Fruit fly (Drosophila melanogaster) whole organism, embryonic: Measurements from ENCODE around the gene CG6923.

Experiments used
- Awh ChIP-seq: fragments of 200-800 bp; sonication (Bioruptor generic); IDR thresholded peaks from 2 replicates; pipeline ENCODE4, ENCODE4 v1.3.6; 2022; ENCODE audit warnings: missing biosample characterization, missing genetic modification characterization
- BtbVII ChIP-seq: fragments of 200-800 bp; sonication (Bioruptor generic); optimal IDR thresholded peaks from 3 replicates; lab custom pipeline; 2017; ENCODE audit warnings: missing biosample characterization, mild to moderate bottlenecking, missing genetic modification characterization
- CG10321 ChIP-seq: fragments of 200-800 bp; sonication (Bioruptor generic); IDR thresholded peaks from 2 replicates; pipeline ENCODE4 v1.3.6; 2022; ENCODE audit warnings: missing biosample characterization, missing genetic modification characterization
- CG11504 ChIP-seq: fragments of 200-800 bp; sonication (Bioruptor generic); optimal IDR thresholded peaks from 3 replicates; lab custom pipeline; 2019; ENCODE audit warnings: missing biosample characterization, mild to moderate bottlenecking, missing genetic modification characterization, moderate library complexity
- CG12769 ChIP-seq: fragments of 200-800 bp; sonication (Bioruptor generic); optimal IDR thresholded peaks from 2 replicates; lab custom pipeline; 2019; ENCODE audit warnings: missing biosample characterization, mild to moderate bottlenecking, missing genetic modification characterization, moderate library complexity
- CG13123 ChIP-seq: fragments of 200-800 bp; sonication (Bioruptor generic); optimal IDR thresholded peaks from 2 replicates; lab custom pipeline; 2016; ENCODE audit warnings: missing biosample characterization, missing genetic modification characterization
- CG13287 ChIP-seq: fragments of 200-800 bp; sonication (Bioruptor generic); IDR thresholded peaks from 2 replicates; pipeline ENCODE4 v1.3.6; 2022; ENCODE audit warnings: missing biosample characterization, missing genetic modification characterization; ENCODE audit not compliant: partially characterized antibody
- CG15479 ChIP-seq: fragments of 200-800 bp; sonication (Bioruptor generic); optimal IDR thresholded peaks from 3 replicates; lab custom pipeline; 2019; ENCODE audit warnings: missing biosample characterization, mild to moderate bottlenecking, missing genetic modification characterization, moderate library complexity
- CG17361 ChIP-seq: fragments of 200-800 bp; sonication (Bioruptor generic); IDR thresholded peaks from 3 replicates; pipeline ENCODE4 v1.3.6; 2022; ENCODE audit warnings: missing biosample characterization, missing genetic modification characterization
- CG17385 ChIP-seq: fragments of 200-800 bp; sonication (Bioruptor generic); optimal IDR thresholded peaks from 3 replicates; lab custom pipeline; 2018; ENCODE audit warnings: missing biosample characterization, mild to moderate bottlenecking, missing genetic modification characterization
- CG1832 ChIP-seq: fragments of 200-800 bp; sonication (Bioruptor generic); optimal IDR thresholded peaks from 2 replicates; lab custom pipeline; 2017; ENCODE audit warnings: missing biosample characterization, mild to moderate bottlenecking, missing genetic modification characterization, inconsistent platforms
- CG31224 ChIP-seq: fragments of 200-800 bp; sonication (Bioruptor generic); IDR thresholded peaks from 2 replicates; pipeline ENCODE4 v1.3.6; 2022; ENCODE audit warnings: missing biosample characterization, missing genetic modification characterization
- CG3281 ChIP-seq: fragments of 200-800 bp; sonication (Bioruptor generic); optimal IDR thresholded peaks from 3 replicates; lab custom pipeline; 2017; ENCODE audit warnings: missing biosample characterization, mild to moderate bottlenecking, missing genetic modification characterization
- CG6175 ChIP-seq: fragments of 200-800 bp; sonication (Bioruptor generic); IDR thresholded peaks from 3 replicates; pipeline ENCODE4 v1.3.6; 2022; ENCODE audit warnings: missing biosample characterization, missing genetic modification characterization
- CG6654 ChIP-seq: fragments of 200-800 bp; sonication (Bioruptor generic); optimal IDR thresholded peaks from 2 replicates; lab custom pipeline; 2017; ENCODE audit warnings: missing biosample characterization, mild to moderate bottlenecking, missing genetic modification characterization
- CG7556 ChIP-seq: fragments of 200-800 bp; sonication (Bioruptor generic); optimal IDR thresholded peaks from 2 replicates; lab custom pipeline; 2017; ENCODE audit warnings: missing biosample characterization, mild to moderate bottlenecking, missing genetic modification characterization
- CG7928 ChIP-seq: fragments of 200-800 bp; sonication (Bioruptor generic); optimal IDR thresholded peaks from 2 replicates; lab custom pipeline; 2017; ENCODE audit warnings: missing biosample characterization, mild to moderate bottlenecking, missing genetic modification characterization
- CG7987 ChIP-seq: fragments of 200-800 bp; sonication (Bioruptor generic); optimal IDR thresholded peaks from 2 replicates; lab custom pipeline; 2018; ENCODE audit warnings: missing biosample characterization, mild to moderate bottlenecking, missing genetic modification characterization, moderate library complexity
- CG8359 ChIP-seq: fragments of 200-800 bp; sonication (Bioruptor generic); optimal IDR thresholded peaks from 2 replicates; lab custom pipeline; 2017; ENCODE audit warnings: missing biosample characterization, mild to moderate bottlenecking, missing genetic modification characterization, borderline replicate concordance
- CG9437 ChIP-seq: fragments of 200-800 bp; sonication (Bioruptor generic); optimal IDR thresholded peaks from 2 replicates; lab custom pipeline; 2018; ENCODE audit warnings: missing biosample characterization, mild to moderate bottlenecking, missing genetic modification characterization
- CG9727 ChIP-seq: fragments of 200-800 bp; sonication (Bioruptor generic); optimal IDR thresholded peaks from 3 replicates; lab custom pipeline; 2017; ENCODE audit warnings: missing biosample characterization, mild to moderate bottlenecking, missing genetic modification characterization
- CrebB ChIP-seq: fragments of 200-800 bp; sonication (Bioruptor generic); optimal IDR thresholded peaks from 3 replicates; lab custom pipeline; 2018; ENCODE audit warnings: missing biosample characterization, mild to moderate bottlenecking, missing genetic modification characterization
- Dek ChIP-seq: fragments of 200-800 bp; sonication (Bioruptor generic); optimal IDR thresholded peaks from 3 replicates; lab custom pipeline; 2019; ENCODE audit warnings: missing biosample characterization, mild to moderate bottlenecking, missing genetic modification characterization, moderate library complexity
- E2f1 ChIP-seq: fragments of 200-800 bp; sonication (Bioruptor generic); IDR thresholded peaks from 2 replicates; pipeline ENCODE4 v1.3.6; 2022; ENCODE audit warnings: missing biosample characterization, missing genetic modification characterization
- Ets65A ChIP-seq: fragments of 200-800 bp; sonication (Bioruptor generic); peaks from one replicate; lab custom pipeline; 2016; ENCODE audit warnings: missing biosample characterization, missing genetic modification characterization
- Fer1 ChIP-seq: fragments of 200-800 bp; sonication (Bioruptor generic); optimal IDR thresholded peaks from 2 replicates; lab custom pipeline; 2017; ENCODE audit warnings: missing biosample characterization, mild to moderate bottlenecking, missing genetic modification characterization
- HHEX ChIP-seq: fragments of 200-800 bp; sonication (Bioruptor generic); optimal IDR thresholded peaks from 3 replicates; lab custom pipeline; 2017; ENCODE audit warnings: missing biosample characterization, mild to moderate bottlenecking, missing genetic modification characterization, missing genetic modification reagents
- Hr51 ChIP-seq, 2 experiments: fragments of 200-800 bp; sonication (Bioruptor generic); optimal IDR thresholded peaks; 2 replicates in 1 of 2; 3 replicates in 1 of 2; lab custom pipeline; 2016 to 2018; ENCODE audit warnings: missing biosample characterization in 2 of 2, missing genetic modification characterization in 2 of 2, mild to moderate bottlenecking in 1 of 2, moderate library complexity in 1 of 2
- Kr ChIP-seq: fragments of 200-800 bp; sonication (Bioruptor generic); optimal IDR thresholded peaks from 2 replicates; lab custom pipeline; 2017; ENCODE audit warnings: missing biosample characterization, mild to moderate bottlenecking, missing genetic modification characterization
- Med ChIP-seq: fragments of 200-800 bp; sonication (Bioruptor generic); peaks from one replicate; lab custom pipeline; 2016; ENCODE audit warnings: missing biosample characterization, missing genetic modification characterization, mild to moderate bottlenecking, inconsistent platforms, moderate library complexity
- Nf-YC ChIP-seq: fragments of 200-800 bp; optimal IDR thresholded peaks from 3 replicates; lab custom pipeline; 2019; ENCODE audit warnings: missing biosample characterization, mild to moderate bottlenecking, missing genetic modification characterization, moderate library complexity
- Scr ChIP-seq: fragments of 200-800 bp; sonication (Bioruptor generic); IDR thresholded peaks from 2 replicates; pipeline ENCODE4 v1.3.6; 2022; ENCODE audit warnings: missing biosample characterization, missing genetic modification characterization; ENCODE audit not compliant: partially characterized antibody
- Sin3A ChIP-seq: fragments of >200 bp; optimal IDR thresholded peaks from 2 replicates; lab custom pipeline; 2018
- TFAM ChIP-seq: fragments of 200-800 bp; sonication (Bioruptor generic); optimal IDR thresholded peaks from 2 replicates; lab custom pipeline; 2017; ENCODE audit warnings: missing biosample characterization, missing genetic modification characterization, inconsistent platforms
- br ChIP-seq: fragments of >200 bp; optimal IDR thresholded peaks from 2 replicates; lab custom pipeline; 2017
- dimm ChIP-seq: fragments of 200-800 bp; sonication (Bioruptor generic); IDR thresholded peaks from 2 replicates; pipeline ENCODE4 v1.3.6; 2022; ENCODE audit warnings: missing biosample characterization, missing genetic modification characterization
- dm ChIP-seq: fragments of 200-800 bp; sonication (Bioruptor generic); optimal IDR thresholded peaks from 3 replicates; lab custom pipeline; 2016; ENCODE audit warnings: missing biosample characterization, missing genetic modification characterization
- dmrt99B ChIP-seq: fragments of 200-800 bp; sonication (Bioruptor generic); optimal IDR thresholded peaks from 2 replicates; lab custom pipeline; 2018; ENCODE audit warnings: missing biosample characterization, mild to moderate bottlenecking, missing genetic modification characterization, moderate library complexity
- dpn ChIP-seq, 2 experiments: fragments of 200-800 bp; sonication (Bioruptor generic); optimal IDR thresholded peaks; 3 replicates each; lab custom pipeline; 2016; ENCODE audit warnings: missing biosample characterization in 2 of 2, missing genetic modification characterization in 2 of 2
- exex ChIP-seq: fragments of 200-800 bp; sonication (Bioruptor generic); optimal IDR thresholded peaks from 4 replicates; lab custom pipeline; 2018; ENCODE audit warnings: missing biosample characterization, mild to moderate bottlenecking, missing genetic modification characterization, moderate library complexity
- kah ChIP-seq: fragments of 200-800 bp; sonication (Bioruptor generic); optimal IDR thresholded peaks from 2 replicates; lab custom pipeline; 2018; ENCODE audit warnings: missing biosample characterization, mild to moderate bottlenecking, missing genetic modification characterization
- klu ChIP-seq: fragments of 200-800 bp; sonication (Bioruptor generic); IDR thresholded peaks from 2 replicates; pipeline ENCODE4 v1.3.6; 2022; ENCODE audit warnings: missing biosample characterization, missing genetic modification characterization
- nmo ChIP-seq: fragments of 200-800 bp; sonication (Bioruptor generic); optimal IDR thresholded peaks from 2 replicates; lab custom pipeline; 2018; ENCODE audit warnings: missing biosample characterization, mild to moderate bottlenecking, missing genetic modification characterization, moderate library complexity
- p53 ChIP-seq: fragments of 200-800 bp; sonication (Bioruptor generic); optimal IDR thresholded peaks from 2 replicates; lab custom pipeline; 2016; ENCODE audit warnings: missing biosample characterization, missing genetic modification characterization
- peb ChIP-seq: fragments of 200-800 bp; sonication (Bioruptor generic); IDR thresholded peaks from 2 replicates; pipeline ENCODE4 v1.3.6; 2022; ENCODE audit warnings: missing biosample characterization, missing genetic modification characterization
- prd ChIP-seq, 3 experiments: fragments of >200 bp in 2 of 3; fragments of 200-800 bp in 1 of 3; sonication (Bioruptor generic) in 1 of 3; optimal IDR thresholded peaks in 2 of 3; IDR thresholded peaks in 1 of 3; 2 replicates in 2 of 3; 3 replicates in 1 of 3; pipeline versions ENCODE4 v1.3.6 to Lab custom; 2017 to 2022; ENCODE audit warnings: missing biosample characterization in 1 of 3, missing genetic modification characterization in 1 of 3
- pros ChIP-seq: fragments of 200-800 bp; sonication (Bioruptor generic); optimal IDR thresholded peaks from 3 replicates; lab custom pipeline; 2019; ENCODE audit warnings: missing biosample characterization, mild to moderate bottlenecking, missing genetic modification characterization, moderate library complexity
- salm ChIP-seq: fragments of 200-800 bp; sonication (Bioruptor generic); optimal IDR thresholded peaks from 2 replicates; lab custom pipeline; 2018; ENCODE audit warnings: missing biosample characterization, mild to moderate bottlenecking, missing genetic modification characterization
- slbo ChIP-seq: fragments of 200-800 bp; sonication (Bioruptor generic); IDR thresholded peaks from 2 replicates; pipeline ENCODE4 v1.3.6; 2022; ENCODE audit warnings: missing biosample characterization, missing genetic modification characterization
- sqz ChIP-seq: fragments of 200-800 bp; sonication (Bioruptor generic); optimal IDR thresholded peaks from 3 replicates; lab custom pipeline; 2018; ENCODE audit warnings: missing biosample characterization, mild to moderate bottlenecking, missing genetic modification characterization

Gene CG6923

DNA sequence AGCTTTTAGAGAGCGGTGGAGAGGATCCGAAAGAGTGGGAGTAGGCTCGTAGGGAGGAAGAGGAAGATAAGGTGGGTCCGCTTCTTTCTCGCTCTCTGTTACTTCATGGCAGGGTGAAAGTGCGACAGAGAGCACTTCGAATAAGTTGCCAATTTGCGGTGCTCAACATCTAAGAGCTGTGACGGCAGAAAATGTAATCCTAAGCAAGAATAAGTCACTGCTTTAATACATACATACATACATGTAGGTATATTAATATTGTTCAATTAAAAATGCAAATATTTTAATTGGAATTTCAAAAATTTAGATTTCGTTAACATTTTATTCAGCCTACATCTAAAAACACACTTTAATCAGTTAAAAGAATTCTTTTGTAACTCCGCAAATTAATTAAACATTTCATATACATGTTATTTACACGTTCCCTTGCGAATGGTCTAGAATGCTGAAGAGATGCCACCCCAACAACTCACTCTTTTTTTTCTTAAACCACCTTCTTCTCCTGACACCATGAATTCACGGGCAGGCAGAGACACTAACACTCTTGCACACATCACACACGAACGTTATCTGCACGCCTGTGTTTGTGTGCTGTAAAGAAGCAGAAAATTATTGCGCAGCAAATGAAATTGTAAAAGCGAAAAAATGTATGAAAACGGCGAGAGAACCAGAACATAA is 8.8 kb upstream of the CG6923 start:
- TF ChIP-seq Kr (GFP tag; lab: Kevin White, UChicago) (peak; percentile 18), CG13287 (GFP tag; lab: Robert Waterston, UW) (no peak), kah (GFP tag; lab: Kevin White, UChicago) (peak; percentile 5), CG7556 (GFP tag; lab: Kevin White, UChicago) (peak; percentile 62), CrebB (tag; lab: Kevin White, UChicago) (no peak), CG13123 (no peak), CG6175 (GFP tag; lab: Robert Waterston, UW) (no peak), CG7987 (GFP tag; lab: Kevin White, UChicago) (peak; percentile 8), Ets65A (no peak), Med (GFP tag; lab: Kevin White, UChicago) (peak; percentile 71), peb (no peak), CG9727 (GFP tag; lab: Kevin White, UChicago) (peak; percentile 25), Nf-YC (peak; percentile 36), Fer1 (GFP tag; lab: Kevin White, UChicago) (no peak), CG31224 (GFP tag; lab: Robert Waterston, UW) (no peak), TFAM (GFP tag; lab: Kevin White, UChicago) (no peak), Hr51 (GFP tag; optimal IDR thresholded peaks at IDR 0.05; lab: Kevin White, UChicago) (no peak), BtbVII (GFP tag; lab: Kevin White, UChicago) (peak; percentile 34), CG3281 (GFP tag; lab: Kevin White, UChicago) (peak; percentile 54), pros (GFP tag; lab: Kevin White, UChicago) (peak; percentile 19), Dek (tag; lab: Kevin White, UChicago) (peak; percentile 19), Scr (GFP tag; lab: Robert Waterston, UW) (no peak), CG9437 (GFP tag; lab: Kevin White, UChicago) (peak; percentile 26), prd (optimal IDR thresholded peaks at IDR 0.05; lab: Kevin White, UChicago) (no peak), prd (GFP tag; IDR thresholded peaks at IDR 0.05; lab: Robert Waterston, UW) (no peak), slbo (no peak), CG12769 (tag; lab: Kevin White, UChicago) (peak; percentile 41), CG10321 (GFP tag; lab: Robert Waterston, UW) (no peak), salm (no peak), CG7928 (GFP tag; lab: Kevin White, UChicago) (no peak), exex (tag; lab: Kevin White, UChicago) (peak; percentile 44), dimm (no peak), p53 (GFP tag; lab: Kevin White, UChicago) (no peak), klu (GFP tag; lab: Robert Waterston, UW) (no peak), Sin3A (lab: Kevin White, UChicago) (no peak), HHEX (GFP tag; lab: Kevin White, UChicago) (no peak), sqz (GFP tag; lab: Kevin White, UChicago) (peak; percentile 20), nmo (no peak), CG6654 (GFP tag; lab: Kevin White, UChicago) (no peak), E2f1 (GFP tag; lab: Robert Waterston, UW) (no peak), dm (no peak), CG17361 (GFP tag; lab: Robert Waterston, UW) (no peak), dmrt99B (tag; lab: Kevin White, UChicago) (no peak), CG8359 (GFP tag; lab: Kevin White, UChicago) (no peak), CG1832 (GFP tag; lab: Kevin White, UChicago) (no peak), br (lab: Kevin White, UChicago) (no peak), dpn (GFP tag; optimal IDR thresholded peaks at IDR 0.05; lab: Kevin White, UChicago) (peak in 1 of 2 experiments; percentile 5), CG15479 (GFP tag; lab: Kevin White, UChicago) (peak; percentile 93), CG17385 (GFP tag; lab: Kevin White, UChicago) (peak; percentile 92), CG11504 (tag; lab: Kevin White, UChicago) (no peak), Awh (GFP tag; lab: Robert Waterston, UW) (no peak)
